Worm (Caenorhabditis elegans): ENCODE data around the gene F43G6.16.

Gene F43G6.16

DNA sequence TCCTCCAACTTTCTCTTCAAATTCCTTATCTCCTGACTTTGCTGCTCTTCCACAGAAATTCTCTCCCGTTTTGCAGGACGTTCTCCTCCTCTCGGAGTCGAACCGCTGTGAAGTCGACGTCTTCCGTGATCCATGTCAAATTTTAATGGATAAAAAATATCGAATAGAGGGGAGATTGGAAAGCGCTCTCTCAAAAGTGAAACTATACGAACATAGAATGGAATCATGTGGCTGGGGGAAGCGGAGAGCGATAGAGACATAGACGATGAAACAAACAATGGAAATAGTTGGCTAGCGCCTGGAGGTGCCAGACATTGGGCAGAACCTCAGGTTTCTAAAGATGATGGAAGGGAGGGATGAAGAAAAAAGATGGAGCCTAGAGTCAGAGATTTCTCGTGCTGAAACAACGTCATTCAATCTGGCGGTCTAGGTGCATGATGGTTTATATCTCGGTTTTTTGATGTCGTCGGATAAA is 31.5 kb upstream of the F43G6.16 start, which contains the start of gene F43G6.8 (continued):
- TF ChIP-seq ceh-16 (tag; optimal IDR thresholded peaks at IDR 0.05) = no peak
- no peak for TF ChIP-seq fkh-10 (GFP tag; optimal IDR thresholded peaks at IDR 0.05)
- TF ChIP-seq elt-2 (tag; optimal IDR thresholded peaks at IDR 0.05) = peak; percentile 30
- peak; percentile 72 for TF ChIP-seq nfya-1 (tag; optimal IDR thresholded peaks at IDR 0.05; ENCODE audit: insufficient read depth)
- TF ChIP-seq nhr-11 (tag; optimal IDR thresholded peaks at IDR 0.05) = peak; percentile 78
- TF ChIP-seq jun-1 (tag; optimal IDR thresholded peaks at IDR 0.05) = no peak

DNA sequence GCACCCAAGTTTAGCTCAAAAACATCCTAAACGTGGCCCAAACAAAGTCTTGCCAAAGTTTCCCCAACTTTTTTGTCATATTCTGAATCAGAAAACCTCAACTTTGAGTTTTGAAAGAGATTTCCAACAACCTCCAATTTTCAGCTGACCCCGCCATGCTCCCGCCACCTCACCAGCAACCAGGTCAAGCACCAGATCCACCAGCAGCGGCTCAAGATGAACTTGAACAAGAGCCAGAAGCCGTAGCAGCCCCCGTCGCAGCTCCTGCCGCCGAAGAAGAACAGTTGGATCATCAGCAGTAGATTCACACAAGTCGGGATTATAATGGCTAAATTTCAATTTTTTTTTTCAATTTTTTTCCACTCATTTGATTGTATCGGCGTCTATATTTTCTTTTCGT is 28.8 kb upstream of the F43G6.16 start:
- TF ChIP-seq hmg-11 (tag; optimal IDR thresholded peaks at IDR 0.05) (no peak), ztf-11 (tag; optimal IDR thresholded peaks at IDR 0.05) (no peak), tbx-2 (tag; optimal IDR thresholded peaks at IDR 0.05) (no peak), nhr-77 (tag; optimal IDR thresholded peaks at IDR 0.05) (no peak), jun-1 (tag; optimal IDR thresholded peaks at IDR 0.05) (no peak), ceh-82 (tag; optimal IDR thresholded peaks at IDR 0.05) (no peak), nhr-11 (tag; optimal IDR thresholded peaks at IDR 0.05) (no peak), nfya-1 (tag; optimal IDR thresholded peaks at IDR 0.05; ENCODE audit: insufficient read depth) (no peak), daf-12 (tag; optimal IDR thresholded peaks at IDR 0.05) (no peak), egl-5 (tag; optimal IDR thresholded peaks at IDR 0.05) (no peak), unc-62 (GFP tag; optimal IDR thresholded peaks at IDR 0.05) (no peak), mml-1 (tag; optimal IDR thresholded peaks at IDR 0.05) (no peak), lin-39 (tag; optimal IDR thresholded peaks at IDR 0.05) (no peak), aly-2 (tag; optimal IDR thresholded peaks at IDR 0.05) (no peak), nhr-28 (tag; optimal IDR thresholded peaks at IDR 0.05) (no peak), ceh-16 (tag; optimal IDR thresholded peaks at IDR 0.05) (no peak), R02D3.7 (tag; optimal IDR thresholded peaks at IDR 0.05) (no peak)

DNA sequence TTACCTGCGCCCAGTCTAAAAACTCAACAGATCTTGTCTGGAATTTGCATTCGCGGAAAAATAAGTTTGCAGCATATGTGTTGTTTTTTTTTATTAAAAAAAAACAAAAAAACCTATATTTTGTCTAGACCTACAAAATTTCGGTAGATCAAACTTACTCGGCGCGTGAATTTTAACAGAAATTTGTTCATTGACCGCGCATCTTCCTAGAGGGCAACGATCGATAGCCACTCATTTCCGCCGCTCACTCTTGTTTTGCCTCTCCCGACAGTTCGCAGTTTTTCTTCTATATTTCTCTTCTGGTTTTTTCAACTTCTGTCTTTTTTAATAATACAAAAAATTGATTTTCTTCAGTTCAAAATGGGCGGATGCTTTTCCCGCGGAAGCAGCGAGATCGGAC is 28.0 kb upstream of the F43G6.16 start, which contains the start of gene F43G6.7:
Gene F43G6.7 (plus strand): TSS at position 355 of the 400 bp plus-strand sequence.
- TF ChIP-seq nhr-237 (tag; optimal IDR thresholded peaks at IDR 0.05) (no peak), nhr-77 (tag; optimal IDR thresholded peaks at IDR 0.05) (no peak), hmg-11 (tag; optimal IDR thresholded peaks at IDR 0.05) (no peak), mml-1 (tag; optimal IDR thresholded peaks at IDR 0.05) (no peak), elt-3 (tag; optimal IDR thresholded peaks at IDR 0.05) (no peak), sea-2 (GFP tag; optimal IDR thresholded peaks at IDR 0.05) (no peak)

DNA sequence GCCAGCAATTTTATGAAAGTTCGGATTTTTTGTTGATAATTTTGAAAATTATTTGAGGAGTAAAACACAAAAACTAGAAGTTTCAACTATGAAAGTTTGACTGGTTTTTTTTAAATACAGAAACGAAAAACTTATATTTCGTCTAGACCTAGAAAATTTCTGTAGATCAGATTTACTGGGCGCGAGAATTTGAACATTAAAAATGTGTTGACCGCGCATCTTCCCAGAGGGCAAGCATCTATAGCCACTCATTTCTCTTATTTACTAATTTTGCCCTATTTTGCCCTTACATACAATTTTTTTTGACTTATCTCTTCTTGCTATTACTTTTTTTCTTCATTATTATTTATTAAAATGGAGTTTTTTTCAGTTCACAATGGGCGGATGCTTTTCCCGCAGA is 26.5 kb upstream of the F43G6.16 start, which contains the start of gene F43G6.10:
Gene F43G6.10 (plus strand): TSS at position 371 of the 400 bp plus-strand sequence.
- TF ChIP-seq tbx-2 (tag; optimal IDR thresholded peaks at IDR 0.05) = no peak
- TF ChIP-seq elt-3 (tag; optimal IDR thresholded peaks at IDR 0.05) = no peak
- no peak for TF ChIP-seq nhr-25 (tag; optimal IDR thresholded peaks at IDR 0.05)
- no peak for TF ChIP-seq nhr-12 (tag; optimal IDR thresholded peaks at IDR 0.05)
- no peak for TF ChIP-seq nhr-43 (tag; optimal IDR thresholded peaks at IDR 0.05; ENCODE audit: poor library complexity, severe bottlenecking)

DNA sequence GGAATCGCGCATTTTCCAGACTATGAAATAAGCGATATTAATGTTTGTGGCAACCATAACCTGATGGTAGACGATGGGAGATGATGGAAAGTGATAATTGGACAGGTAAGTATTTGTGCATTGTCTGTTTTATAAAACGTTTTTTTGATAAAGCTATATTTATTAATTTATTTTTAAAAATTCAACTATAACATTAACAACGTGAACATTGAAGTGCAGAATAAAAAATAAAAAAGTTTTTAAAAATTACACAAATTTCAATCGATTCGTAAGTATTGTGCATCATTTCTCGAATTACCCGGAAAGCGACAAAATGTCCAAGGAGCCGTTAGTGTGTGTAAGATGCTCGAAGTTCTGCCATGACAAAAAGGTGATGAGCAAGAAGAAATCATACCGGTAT is 23.8 kb upstream of the F43G6.16 start, which contains the start of gene jmjd-1.1:
Gene jmjd-1.1 (plus strand): TSS at position 301 of the 400 bp plus-strand sequence.
- TF ChIP-seq unc-62 (GFP tag; optimal IDR thresholded peaks at IDR 0.05) (no peak), zag-1 (tag; optimal IDR thresholded peaks at IDR 0.05) (no peak), nhr-28 (tag; optimal IDR thresholded peaks at IDR 0.05) (no peak), fkh-10 (GFP tag; optimal IDR thresholded peaks at IDR 0.05) (no peak), tbx-2 (tag; optimal IDR thresholded peaks at IDR 0.05) (no peak), daf-12 (tag; optimal IDR thresholded peaks at IDR 0.05) (no peak), nhr-76 (tag; optimal IDR thresholded peaks at IDR 0.05) (no peak)

DNA sequence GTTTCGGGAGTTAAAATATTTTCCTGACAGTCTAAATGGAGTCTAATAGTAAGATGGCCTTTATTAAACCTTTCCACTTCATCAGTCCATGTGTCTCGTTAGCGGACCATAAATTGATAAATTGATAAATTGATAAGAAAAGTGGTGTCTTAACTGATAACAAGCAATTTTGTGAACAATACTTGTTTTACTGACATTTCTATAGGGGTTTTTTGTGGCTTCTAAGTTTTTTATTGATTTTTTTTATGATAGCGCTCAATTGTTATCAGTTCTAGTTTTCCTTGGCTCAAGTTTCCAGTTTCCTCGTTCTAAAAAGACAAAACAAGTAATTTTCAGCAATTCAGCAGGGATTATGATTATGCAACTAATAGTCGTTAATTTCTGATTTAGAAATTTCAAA is 20.0 kb upstream of the F43G6.16 start, which contains the start of gene F43G6.17:
Gene F43G6.17 (plus strand): TSS at position 301 of the 400 bp plus-strand sequence.
- TF ChIP-seq tbx-2 (tag; optimal IDR thresholded peaks at IDR 0.05) = no peak
- no peak for TF ChIP-seq nhr-67 (tag; optimal IDR thresholded peaks at IDR 0.05)
- TF ChIP-seq nhr-23 (tag; optimal IDR thresholded peaks at IDR 0.05) = no peak
- no peak for TF ChIP-seq ztf-4 (tag; optimal IDR thresholded peaks at IDR 0.05)
- no peak for TF ChIP-seq nhr-12 (tag; optimal IDR thresholded peaks at IDR 0.05)
- TF ChIP-seq lsy-12 (tag; optimal IDR thresholded peaks at IDR 0.05) = no peak
- no peak for TF ChIP-seq nfya-1 (tag; optimal IDR thresholded peaks at IDR 0.05; ENCODE audit: insufficient read depth)
- TF ChIP-seq nhr-28 (tag; optimal IDR thresholded peaks at IDR 0.05) = no peak
- TF ChIP-seq nhr-77 (tag; optimal IDR thresholded peaks at IDR 0.05) = no peak
- no peak for TF ChIP-seq elt-1 (tag; optimal IDR thresholded peaks at IDR 0.05)
- no peak for TF ChIP-seq nhr-25 (tag; optimal IDR thresholded peaks at IDR 0.05)
- no peak for TF ChIP-seq ama-1 (optimal IDR thresholded peaks at IDR 0.05)
- TF ChIP-seq lin-15B (tag; optimal IDR thresholded peaks at IDR 0.05) = no peak
- no peak for TF ChIP-seq nhr-76 (tag; optimal IDR thresholded peaks at IDR 0.05)
- no peak for TF ChIP-seq zag-1 (tag; optimal IDR thresholded peaks at IDR 0.05)
- TF ChIP-seq egl-27 (tag; optimal IDR thresholded peaks at IDR 0.05) = no peak
- no peak for TF ChIP-seq fos-1 (tag; optimal IDR thresholded peaks at IDR 0.05)
- TF ChIP-seq fkh-10 (GFP tag; optimal IDR thresholded peaks at IDR 0.05) = no peak

All from whole organism, L3 larva.